Fruit fly (Drosophila melanogaster) whole organism, embryonic: ENCODE data around the gene Mgat3.
A peak's percentile ranks its signal among the peaks of the same experiment; 100 is the strongest.

ENCODE experiments used
- CG10565 ChIP-seq: fragments of 200-800 bp; sonication (Bioruptor generic); optimal IDR thresholded peaks from 3 replicates; lab custom pipeline; 2016; ENCODE audit warnings: missing biosample characterization, mild to moderate bottlenecking, missing genetic modification characterization
- CG10959 ChIP-seq: fragments of 200-800 bp; sonication (Bioruptor generic); IDR thresholded peaks from 2 replicates; pipeline ENCODE4 v1.3.6; 2022; ENCODE audit warnings: missing biosample characterization, missing genetic modification characterization
- CG10979 ChIP-seq: fragments of 200-800 bp; sonication (Bioruptor generic); optimal IDR thresholded peaks from 2 replicates; lab custom pipeline; 2018; ENCODE audit warnings: missing biosample characterization, mild to moderate bottlenecking, missing genetic modification characterization, moderate library complexity
- CG11247 ChIP-seq: fragments of 200-800 bp; sonication (Bioruptor generic); IDR thresholded peaks from 2 replicates; pipeline ENCODE4 v1.3.6; 2022; ENCODE audit warnings: missing biosample characterization, missing genetic modification characterization
- CG11504 ChIP-seq: fragments of 200-800 bp; sonication (Bioruptor generic); optimal IDR thresholded peaks from 3 replicates; lab custom pipeline; 2019; ENCODE audit warnings: missing biosample characterization, mild to moderate bottlenecking, missing genetic modification characterization, moderate library complexity
- CG11695 ChIP-seq: fragments of 200-800 bp; sonication (Bioruptor generic); IDR thresholded peaks from 3 replicates; pipeline ENCODE4 v1.3.6; 2022; ENCODE audit warnings: missing biosample characterization, missing genetic modification characterization
- CG12236 ChIP-seq: fragments of 200-800 bp; sonication (Bioruptor generic); optimal IDR thresholded peaks from 2 replicates; lab custom pipeline; 2016; ENCODE audit warnings: missing biosample characterization, missing genetic modification characterization
- CG12659 ChIP-seq: fragments of 200-800 bp; sonication (Bioruptor generic); optimal IDR thresholded peaks from 3 replicates; lab custom pipeline; 2017; ENCODE audit warnings: mild to moderate bottlenecking, missing biosample characterization, missing genetic modification reagents, missing genetic modification characterization
- CG14050 ChIP-seq: fragments of 200-800 bp; sonication (Bioruptor generic); IDR thresholded peaks from 3 replicates; pipeline ENCODE4 v1.3.6; 2022; ENCODE audit warnings: missing biosample characterization, missing genetic modification characterization
- CG17361 ChIP-seq: fragments of 200-800 bp; sonication (Bioruptor generic); IDR thresholded peaks from 3 replicates; pipeline ENCODE4 v1.3.6; 2022; ENCODE audit warnings: missing biosample characterization, missing genetic modification characterization
- CG17568 ChIP-seq: fragments of 200-800 bp; sonication (Bioruptor generic); optimal IDR thresholded peaks from 2 replicates; lab custom pipeline; 2018; ENCODE audit warnings: missing biosample characterization, mild to moderate bottlenecking, missing genetic modification characterization, moderate library complexity
- CG3726 ChIP-seq: fragments of 200-800 bp; sonication (Bioruptor generic); IDR thresholded peaks from 3 replicates; pipeline ENCODE4, ENCODE4 v1.3.6; 2022; ENCODE audit warnings: missing biosample characterization, missing genetic modification characterization
- CG6683 ChIP-seq: fragments of 200-800 bp; sonication (Bioruptor generic); optimal IDR thresholded peaks from 2 replicates; lab custom pipeline; 2017; ENCODE audit warnings: missing biosample characterization, mild to moderate bottlenecking, missing genetic modification characterization, missing genetic modification reagents
- CG7786 ChIP-seq: fragments of 200-800 bp; sonication (Bioruptor generic); optimal IDR thresholded peaks from 2 replicates; lab custom pipeline; 2016; ENCODE audit warnings: missing biosample characterization, missing genetic modification characterization
- CG7963 ChIP-seq: fragments of 200-800 bp; sonication (Bioruptor generic); IDR thresholded peaks from 3 replicates; pipeline ENCODE4 v1.3.6; 2022; ENCODE audit warnings: missing biosample characterization, missing genetic modification characterization; ENCODE audit not compliant: partially characterized antibody
- CG8281 ChIP-seq: fragments of 200-800 bp; sonication (Bioruptor generic); optimal IDR thresholded peaks from 2 replicates; lab custom pipeline; 2018; ENCODE audit warnings: missing biosample characterization, mild to moderate bottlenecking, missing genetic modification characterization, moderate library complexity
- CG8359 ChIP-seq: fragments of 200-800 bp; sonication (Bioruptor generic); optimal IDR thresholded peaks from 2 replicates; lab custom pipeline; 2017; ENCODE audit warnings: missing biosample characterization, mild to moderate bottlenecking, missing genetic modification characterization, borderline replicate concordance
- CG8388 ChIP-seq: fragments of 200-800 bp; sonication (Bioruptor generic); optimal IDR thresholded peaks from 2 replicates; lab custom pipeline; 2019; ENCODE audit warnings: missing biosample characterization, mild to moderate bottlenecking, missing genetic modification characterization, moderate library complexity
- CG9797 ChIP-seq: fragments of 200-800 bp; sonication (Bioruptor generic); optimal IDR thresholded peaks from 3 replicates; lab custom pipeline; 2018; ENCODE audit warnings: missing biosample characterization, mild to moderate bottlenecking, missing genetic modification characterization
- Doc3 ChIP-seq: fragments of 200-800 bp; sonication (Bioruptor generic); IDR thresholded peaks from 3 replicates; pipeline ENCODE4 v1.3.6; 2022; ENCODE audit warnings: missing biosample characterization, missing genetic modification characterization; ENCODE audit not compliant: partially characterized antibody
- Fer1 ChIP-seq: fragments of 200-800 bp; sonication (Bioruptor generic); optimal IDR thresholded peaks from 2 replicates; lab custom pipeline; 2017; ENCODE audit warnings: missing biosample characterization, mild to moderate bottlenecking, missing genetic modification characterization
- Gug ChIP-seq: fragments of 200-800 bp; sonication (Bioruptor generic); IDR thresholded peaks from 4 replicates; pipeline ENCODE4 v1.3.6; 2022; ENCODE audit warnings: missing biosample characterization, missing genetic modification characterization
- Hmx ChIP-seq: fragments of 200-800 bp; sonication (Bioruptor generic); optimal IDR thresholded peaks from 2 replicates; lab custom pipeline; 2016; ENCODE audit warnings: missing biosample characterization, missing genetic modification characterization
- Lim3 ChIP-seq: fragments of 200-800 bp; sonication (Bioruptor generic); IDR thresholded peaks from 2 replicates; pipeline ENCODE4 v1.3.6; 2022; ENCODE audit warnings: missing biosample characterization, missing genetic modification characterization
- Mes4 ChIP-seq: fragments of 200-800 bp; sonication (Bioruptor generic); optimal IDR thresholded peaks from 2 replicates; lab custom pipeline; 2016; ENCODE audit warnings: missing biosample characterization, missing genetic modification characterization
- NFAT ChIP-seq: fragments of 200-800 bp; sonication (Bioruptor generic); IDR thresholded peaks from 2 replicates; pipeline ENCODE4 v1.3.6; 2022; ENCODE audit warnings: missing biosample characterization, missing genetic modification characterization
- Nf-YB ChIP-seq: fragments of 200-800 bp; sonication (Bioruptor generic); optimal IDR thresholded peaks from 3 replicates; lab custom pipeline; 2019; ENCODE audit warnings: missing biosample characterization, mild to moderate bottlenecking, missing genetic modification characterization, moderate library complexity
- PHDP ChIP-seq: fragments of 200-800 bp; sonication (Bioruptor generic); optimal IDR thresholded peaks from 3 replicates; lab custom pipeline; 2018; ENCODE audit warnings: missing biosample characterization, mild to moderate bottlenecking, missing genetic modification characterization, moderate library complexity
- Ravus ChIP-seq: fragments of 200-800 bp; sonication (Bioruptor generic); IDR thresholded peaks from 2 replicates; pipeline ENCODE4 v1.3.6; 2022; ENCODE audit warnings: missing biosample characterization, missing genetic modification characterization
- amos ChIP-seq: fragments of 200-800 bp; sonication (Bioruptor generic); IDR thresholded peaks from 2 replicates; pipeline ENCODE4 v1.3.6; 2022; ENCODE audit warnings: missing biosample characterization, missing genetic modification characterization; ENCODE audit not compliant: partially characterized antibody
- bcd ChIP-seq: fragments of 200-800 bp; sonication (Bioruptor generic); optimal IDR thresholded peaks from 2 replicates; lab custom pipeline; 2017; ENCODE audit warnings: missing biosample characterization, mild to moderate bottlenecking, missing genetic modification characterization
- crc ChIP-seq: fragments of 200-800 bp; sonication (Bioruptor generic); optimal IDR thresholded peaks from 2 replicates; lab custom pipeline; 2016; ENCODE audit warnings: missing biosample characterization, missing genetic modification characterization
- cwo ChIP-seq: fragments of 200-800 bp; sonication (Bioruptor generic); optimal IDR thresholded peaks from 3 replicates; lab custom pipeline; 2017; ENCODE audit warnings: missing biosample characterization, missing genetic modification characterization, mild to moderate bottlenecking, moderate library complexity, missing genetic modification reagents
- dysf ChIP-seq: fragments of 200-800 bp; sonication (Bioruptor generic); IDR thresholded peaks from 3 replicates; pipeline ENCODE4 v1.3.6; 2022; ENCODE audit warnings: missing biosample characterization, missing genetic modification characterization
- en ChIP-seq: fragments of 200-800 bp; sonication (Bioruptor generic); optimal IDR thresholded peaks from 2 replicates; lab custom pipeline; 2016; ENCODE audit warnings: missing biosample characterization, missing genetic modification characterization
- fu2 ChIP-seq: fragments of 200-800 bp; sonication (Bioruptor generic); optimal IDR thresholded peaks from 2 replicates; lab custom pipeline; 2016; ENCODE audit warnings: missing biosample characterization, missing genetic modification characterization
- gro ChIP-seq: fragments of 200-800 bp; sonication (Bioruptor generic); optimal IDR thresholded peaks from 2 replicates; lab custom pipeline; 2016; ENCODE audit warnings: missing biosample characterization, missing genetic modification characterization
- hb ChIP-seq: fragments of 200-800 bp; sonication (Bioruptor generic); IDR thresholded peaks from 3 replicates; pipeline ENCODE4 v1.3.6; 2022; ENCODE audit warnings: missing biosample characterization, missing genetic modification characterization; ENCODE audit not compliant: partially characterized antibody
- jing ChIP-seq: fragments of 200-800 bp; sonication (Bioruptor generic); optimal IDR thresholded peaks from 2 replicates; lab custom pipeline; 2018; ENCODE audit warnings: missing biosample characterization, mild to moderate bottlenecking, missing genetic modification characterization
- klu ChIP-seq: fragments of 200-800 bp; sonication (Bioruptor generic); IDR thresholded peaks from 2 replicates; pipeline ENCODE4 v1.3.6; 2022; ENCODE audit warnings: missing biosample characterization, missing genetic modification characterization
- nmo ChIP-seq: fragments of 200-800 bp; sonication (Bioruptor generic); optimal IDR thresholded peaks from 2 replicates; lab custom pipeline; 2018; ENCODE audit warnings: missing biosample characterization, mild to moderate bottlenecking, missing genetic modification characterization, moderate library complexity
- oc ChIP-seq: fragments of 200-800 bp; sonication (Bioruptor generic); optimal IDR thresholded peaks from 2 replicates; lab custom pipeline; 2018; ENCODE audit warnings: missing biosample characterization, mild to moderate bottlenecking, missing genetic modification characterization, moderate library complexity
- otp ChIP-seq: fragments of 200-800 bp; sonication (Bioruptor generic); IDR thresholded peaks from 3 replicates; pipeline ENCODE4, ENCODE4 v1.3.6; 2022; ENCODE audit warnings: missing biosample characterization, missing genetic modification characterization
- salm ChIP-seq: fragments of 200-800 bp; sonication (Bioruptor generic); optimal IDR thresholded peaks from 2 replicates; lab custom pipeline; 2018; ENCODE audit warnings: missing biosample characterization, mild to moderate bottlenecking, missing genetic modification characterization
- schlank ChIP-seq: fragments of 200-800 bp; sonication (Bioruptor generic); optimal IDR thresholded peaks from 2 replicates; lab custom pipeline; 2018; ENCODE audit warnings: missing biosample characterization, mild to moderate bottlenecking, missing genetic modification characterization
- sens-2 ChIP-seq: fragments of 200-800 bp; sonication (Bioruptor generic); IDR thresholded peaks from 2 replicates; pipeline ENCODE4 v1.3.6; 2022; ENCODE audit warnings: missing biosample characterization, missing genetic modification characterization
- stc ChIP-seq: fragments of 200-800 bp; sonication (Bioruptor generic); IDR thresholded peaks from 2 replicates; pipeline ENCODE4 v1.3.6; 2022; ENCODE audit warnings: missing biosample characterization, missing genetic modification characterization
- tin ChIP-seq: fragments of 200-800 bp; sonication (Bioruptor generic); optimal IDR thresholded peaks from 3 replicates; lab custom pipeline; 2016; ENCODE audit warnings: missing biosample characterization, missing genetic modification characterization
- tup ChIP-seq: fragments of 200-800 bp; sonication (Bioruptor generic); optimal IDR thresholded peaks from 2 replicates; lab custom pipeline; 2016; ENCODE audit warnings: missing biosample characterization, mild to moderate bottlenecking, missing genetic modification characterization, moderate library complexity
- vvl ChIP-seq: fragments of 200-800 bp; sonication (Bioruptor generic); IDR thresholded peaks from 2 replicates; pipeline ENCODE4 v1.3.6; 2022; ENCODE audit warnings: missing biosample characterization, missing genetic modification characterization

Mgat3 gene

dm6 chr2L:13222225-13222648, 39.8 kb upstream of the Mgat3 start, which contains the start of the genes Ski6 and CG16812 (continued):
- no peak for TF ChIP-seq CG3726
- no peak for TF ChIP-seq Fer1 (GFP tag; lab: Kevin White, UChicago)
- no peak for TF ChIP-seq PHDP (tag; lab: Kevin White, UChicago)
- TF ChIP-seq CG11247 (GFP tag; lab: Robert Waterston, UW), result peak; percentile 52; the same call in 1 of the 2 replicates
- TF ChIP-seq CG7786 (GFP tag; lab: Kevin White, UChicago), result peak; percentile 12
- TF ChIP-seq Lim3 (GFP tag; lab: Robert Waterston, UW), result no peak
- TF ChIP-seq amos (GFP tag; lab: Robert Waterston, UW), result peak; percentile 16; the same call in 1 of the 2 replicates
- TF ChIP-seq vvl (GFP tag; lab: Robert Waterston, UW), result peak; percentile 84
- peak; percentile 66 for TF ChIP-seq tin
- no peak for TF ChIP-seq Gug
- no peak for TF ChIP-seq cwo
- peak; percentile 48; the same call in 1 of the 3 replicates for TF ChIP-seq CG11695 (GFP tag; lab: Robert Waterston, UW)
- TF ChIP-seq hb (GFP tag; lab: Robert Waterston, UW), result no peak
- TF ChIP-seq CG17361, result peak; percentile 84
- TF ChIP-seq klu (GFP tag; lab: Robert Waterston, UW), result peak; percentile 8; the same call in 1 of the 2 replicates
- TF ChIP-seq Nf-YB (GFP tag; lab: Kevin White, UChicago), result peak; percentile 47
- TF ChIP-seq sens-2 (GFP tag; lab: Robert Waterston, UW), result no peak
- no peak for TF ChIP-seq jing (GFP tag; lab: Kevin White, UChicago)
- TF ChIP-seq tup (GFP tag; lab: Kevin White, UChicago), result no peak
- TF ChIP-seq CG9797, result peak; percentile 67
- TF ChIP-seq nmo (GFP tag; lab: Kevin White, UChicago), result peak; percentile 84
- TF ChIP-seq CG10959, result no peak
- TF ChIP-seq CG6683, result no peak
- no peak; the same call in 2 of the 3 replicates for TF ChIP-seq Doc3 (GFP tag; lab: Robert Waterston, UW)
- no peak for TF ChIP-seq schlank (tag; lab: Kevin White, UChicago)
- no peak for TF ChIP-seq CG8281 (tag; lab: Kevin White, UChicago)
- peak; percentile 63 for TF ChIP-seq CG8388 (GFP tag; lab: Kevin White, UChicago)
- no peak for TF ChIP-seq fu2
- peak; percentile 3 for TF ChIP-seq en (GFP tag; lab: Kevin White, UChicago)
- TF ChIP-seq CG7963 (GFP tag; lab: Robert Waterston, UW), result 0 out of 3 replicates have a peak, but pooled peaks have one; percentile 18
- TF ChIP-seq CG8359 (GFP tag; lab: Kevin White, UChicago), result no peak
- TF ChIP-seq oc, result peak; percentile 52
- peak; percentile 65 for TF ChIP-seq stc (GFP tag; lab: Robert Waterston, UW)
- TF ChIP-seq salm, result peak; percentile 20
- TF ChIP-seq CG12659, result peak; percentile 82
- no peak for TF ChIP-seq CG11504
- TF ChIP-seq otp (GFP tag; lab: Robert Waterston, UW), result no peak
- TF ChIP-seq dysf (GFP tag; lab: Robert Waterston, UW), result peak; percentile 60; the same call in 2 of the 3 replicates
- TF ChIP-seq crc (GFP tag; lab: Kevin White, UChicago), result no peak
- no peak for TF ChIP-seq CG12236 (GFP tag; lab: Kevin White, UChicago)
- no peak for TF ChIP-seq Mes4 (GFP tag; lab: Kevin White, UChicago)
- TF ChIP-seq NFAT (GFP tag; lab: Robert Waterston, UW), result peak; percentile 48; the same call in 1 of the 2 replicates
- peak; percentile 49 for TF ChIP-seq bcd (GFP tag; lab: Kevin White, UChicago)
- TF ChIP-seq gro (GFP tag; lab: Kevin White, UChicago), result no peak
- TF ChIP-seq CG10565, result no peak
- TF ChIP-seq Hmx (GFP tag; lab: Kevin White, UChicago), result peak; percentile 35
- peak; percentile 42; the same call in 2 of the 3 replicates for TF ChIP-seq CG14050 (GFP tag; lab: Robert Waterston, UW)
- TF ChIP-seq CG10979 (tag; lab: Kevin White, UChicago), result peak; percentile 67
- TF ChIP-seq CG17568 (GFP tag; lab: Kevin White, UChicago), result peak; percentile 83
- no peak; the same call in 1 of the 2 replicates for TF ChIP-seq Ravus
